Fruit fly (Drosophila melanogaster): ENCODE results near the gene CG12479.

DNA sequence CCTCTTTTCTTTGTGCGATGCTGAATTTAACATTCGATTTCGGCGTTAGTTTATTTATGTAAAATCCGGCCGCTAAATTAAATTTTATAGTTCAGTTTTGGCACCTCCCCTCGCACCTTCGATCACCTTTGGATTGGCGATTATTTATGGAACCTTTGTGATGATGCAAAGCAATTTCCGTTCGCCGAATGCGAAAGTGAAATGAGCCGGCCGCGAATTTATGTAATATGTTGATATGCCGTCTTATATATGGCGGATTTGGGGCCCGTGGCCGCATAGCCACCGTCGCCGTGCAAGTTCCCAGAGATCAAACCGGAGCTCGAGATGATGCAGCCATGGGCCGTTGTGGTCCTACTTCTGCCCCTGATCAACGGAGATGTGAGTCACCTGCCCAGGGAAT, 24.8 kb upstream of the CG12479 start, which contains the start of gene CG11581:
- no peak for TF ChIP-seq Myc (optimal IDR thresholded peaks at IDR 0.05)
- no peak for TF ChIP-seq Sin3A (optimal IDR thresholded peaks at IDR 0.05)
- no peak for TF ChIP-seq psq (optimal IDR thresholded peaks at IDR 0.05)
- TF ChIP-seq ttk (optimal IDR thresholded peaks at IDR 0.05) = no peak
- no peak for TF ChIP-seq h (optimal IDR thresholded peaks at IDR 0.05)
